Fruit fly (Drosophila melanogaster): ENCODE results near the gene homer.

homer gene

DNA sequence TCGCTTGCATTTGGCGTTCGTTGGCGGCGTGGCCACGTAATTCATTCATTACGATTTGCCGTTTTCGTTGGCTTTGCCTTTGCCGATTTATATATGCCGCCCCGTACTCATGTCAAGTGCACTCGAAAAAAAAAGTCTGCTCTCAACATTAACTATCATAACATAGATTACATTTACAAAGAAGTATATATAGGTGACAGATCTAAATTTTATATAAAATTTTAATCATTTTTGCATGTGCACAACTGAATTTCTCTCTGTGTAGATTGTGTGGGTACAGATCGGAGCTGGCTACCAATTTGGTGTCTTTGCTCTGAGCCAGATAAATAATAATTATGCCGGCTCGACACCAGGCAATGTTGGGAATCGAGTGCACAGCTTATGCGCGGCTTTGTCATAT, 24.8 kb downstream of the homer start (continued):
- 0 out of 2 replicates have a peak, but pooled peaks have one; percentile 42 for TF ChIP-seq CG4730 (GFP tag; IDR thresholded peaks at IDR 0.05)
- no peak for TF ChIP-seq Awh (GFP tag; IDR thresholded peaks at IDR 0.05)
- TF ChIP-seq CG14050 (GFP tag; IDR thresholded peaks at IDR 0.05): peak; percentile 40; the same call in 1 of the 3 replicates
- no peak for TF ChIP-seq CG1647 (GFP tag; optimal IDR thresholded peaks at IDR 0.05)
- no peak for TF ChIP-seq hb (GFP tag; IDR thresholded peaks at IDR 0.05; ENCODE audit: partially characterized antibody)
- no peak for TF ChIP-seq CG10565 (GFP tag; optimal IDR thresholded peaks at IDR 0.05)
- peak; percentile 34 for TF ChIP-seq CG12219 (GFP tag; optimal IDR thresholded peaks at IDR 0.05)
- TF ChIP-seq ab (GFP tag; optimal IDR thresholded peaks at IDR 0.05): no peak
- peak; percentile 37; the same call in 1 of the 2 replicates for TF ChIP-seq CG9932 (GFP tag; IDR thresholded peaks at IDR 0.05)
- TF ChIP-seq Stat92E (GFP tag; optimal IDR thresholded peaks at IDR 0.05): no peak
- TF ChIP-seq lov (optimal IDR thresholded peaks at IDR 0.05): no peak
- TF ChIP-seq lov (GFP tag; IDR thresholded peaks at IDR 0.05): peak; percentile 68; the same call in 1 of the 3 replicates
- no peak for TF ChIP-seq mld (GFP tag; IDR thresholded peaks at IDR 0.05; ENCODE audit: partially characterized antibody)
- no peak for TF ChIP-seq CG9797 (GFP tag; optimal IDR thresholded peaks at IDR 0.05)
- no peak for TF ChIP-seq CG15601 (tag; optimal IDR thresholded peaks at IDR 0.05)
- no peak for TF ChIP-seq wdn (GFP tag; IDR thresholded peaks at IDR 0.05)
- TF ChIP-seq bab2 (GFP tag; optimal IDR thresholded peaks at IDR 0.05): peak; percentile 8
- TF ChIP-seq sisA (GFP tag; IDR thresholded peaks at IDR 0.05): peak; percentile 63
- TF ChIP-seq Xbp1 (GFP tag; optimal IDR thresholded peaks at IDR 0.05): peak; percentile 50
- no peak for TF ChIP-seq corto (GFP tag; optimal IDR thresholded peaks at IDR 0.05)
- no peak for TF ChIP-seq Neu2 (GFP tag; optimal IDR thresholded peaks at IDR 0.05; ENCODE audit: borderline replicate concordance)
- TF ChIP-seq fd102C (GFP tag; optimal IDR thresholded peaks at IDR 0.05): no peak
- no peak for TF ChIP-seq Vsx1 (GFP tag; optimal IDR thresholded peaks at IDR 0.05)
- TF ChIP-seq Sin3A (optimal IDR thresholded peaks at IDR 0.05): no peak
- no peak for TF ChIP-seq GATAe (GFP tag; conservative IDR thresholded peaks at IDR 0.05)
- peak; percentile 32; the same call in 1 of the 2 replicates for TF ChIP-seq ssp (GFP tag; IDR thresholded peaks at IDR 0.05)
- peak; percentile 2 for TF ChIP-seq CG13123 (GFP tag; optimal IDR thresholded peaks at IDR 0.05)
- TF ChIP-seq slou (GFP tag; optimal IDR thresholded peaks at IDR 0.05): no peak
- TF ChIP-seq fd3F (GFP tag; optimal IDR thresholded peaks at IDR 0.05): peak; percentile 7
- TF ChIP-seq CG5180 (GFP tag; optimal IDR thresholded peaks at IDR 0.05): no peak
- no peak for TF ChIP-seq Atf-2 (GFP tag; optimal IDR thresholded peaks at IDR 0.05)
- no peak for TF ChIP-seq CG10462 (GFP tag; optimal IDR thresholded peaks at IDR 0.05)
- peak; percentile 70 for TF ChIP-seq CG1603 (tag; optimal IDR thresholded peaks at IDR 0.05)
- TF ChIP-seq CG11504 (tag; optimal IDR thresholded peaks at IDR 0.05): peak; percentile 65
- TF ChIP-seq CG5245 (GFP tag; optimal IDR thresholded peaks at IDR 0.05): no peak
- no peak for TF ChIP-seq B-H2 (GFP tag; optimal IDR thresholded peaks at IDR 0.05)
- no peak for TF ChIP-seq CG12071 (GFP tag; optimal IDR thresholded peaks at IDR 0.05)
- TF ChIP-seq seq (GFP tag; IDR thresholded peaks at IDR 0.05): peak; percentile 63; the same call in 1 of the 2 replicates
- TF ChIP-seq Ssrp (tag; optimal IDR thresholded peaks at IDR 0.05): peak; percentile 42
- TF ChIP-seq Fer3 (tag; optimal IDR thresholded peaks at IDR 0.05): peak; percentile 22
- peak; percentile 13 to 39 for TF ChIP-seq Pdp1 (GFP tag; optimal IDR thresholded peaks at IDR 0.05)
- peak; percentile 3 for TF ChIP-seq jing (GFP tag; optimal IDR thresholded peaks at IDR 0.05)
- no peak for TF ChIP-seq Hmx (GFP tag; optimal IDR thresholded peaks at IDR 0.05)
- peak; percentile 27 for TF ChIP-seq Meics (GFP tag; optimal IDR thresholded peaks at IDR 0.05)
- no peak for TF ChIP-seq CG30431 (GFP tag; optimal IDR thresholded peaks at IDR 0.05)
- TF ChIP-seq pho (GFP tag; optimal IDR thresholded peaks at IDR 0.05): no peak
- TF ChIP-seq CG15696 (tag; optimal IDR thresholded peaks at IDR 0.05): peak; percentile 5
- TF ChIP-seq prd (optimal IDR thresholded peaks at IDR 0.05): no peak
- peak; percentile 87 for TF ChIP-seq prd (GFP tag; IDR thresholded peaks at IDR 0.05)
- TF ChIP-seq Ets97D (GFP tag; optimal IDR thresholded peaks at IDR 0.05): no peak
- TF ChIP-seq dm (GFP tag; optimal IDR thresholded peaks at IDR 0.05): no peak
